Fruit fly (Drosophila melanogaster) whole organism, embryonic: ENCODE measurements around the gene Syx5.

ENCODE experiments used
- Adf1 ChIP-seq: fragments of 200-800 bp; sonication (Bioruptor generic); IDR thresholded peaks from 2 replicates; pipeline ENCODE4 v1.3.6; 2022; ENCODE audit warnings: missing biosample characterization, missing genetic modification characterization
- Bteb2 ChIP-seq: fragments of 200-800 bp; sonication (Bioruptor generic); optimal IDR thresholded peaks from 2 replicates; lab custom pipeline; 2016; ENCODE audit warnings: missing biosample characterization, missing genetic modification characterization
- CG10366 ChIP-seq: fragments of 200-800 bp; sonication (Bioruptor generic); IDR thresholded peaks from 2 replicates; pipeline ENCODE4 v1.3.6; 2022; ENCODE audit warnings: missing biosample characterization, missing genetic modification characterization
- CG11696 ChIP-seq: fragments of 200-800 bp; sonication (Bioruptor generic); IDR thresholded peaks from 2 replicates; pipeline ENCODE4 v1.3.6; 2022; ENCODE audit warnings: missing biosample characterization, missing genetic modification characterization
- CG12942 ChIP-seq: fragments of 200-800 bp; sonication (Bioruptor generic); optimal IDR thresholded peaks from 3 replicates; lab custom pipeline; 2016; ENCODE audit warnings: missing biosample characterization, missing genetic modification characterization
- CG14965 ChIP-seq: fragments of 200-800 bp; sonication (Bioruptor generic); optimal IDR thresholded peaks from 2 replicates; lab custom pipeline; 2016; ENCODE audit warnings: missing biosample characterization, missing genetic modification characterization, borderline replicate concordance
- CG17568 ChIP-seq: fragments of 200-800 bp; sonication (Bioruptor generic); optimal IDR thresholded peaks from 2 replicates; lab custom pipeline; 2018; ENCODE audit warnings: missing biosample characterization, mild to moderate bottlenecking, missing genetic modification characterization, moderate library complexity
- CG17912 ChIP-seq: fragments of 200-800 bp; sonication (Bioruptor generic); optimal IDR thresholded peaks from 2 replicates; lab custom pipeline; 2018; ENCODE audit warnings: missing biosample characterization, mild to moderate bottlenecking, missing genetic modification characterization
- CG30020 ChIP-seq: fragments of 200-800 bp; optimal IDR thresholded peaks from 2 replicates; lab custom pipeline; 2019; ENCODE audit warnings: missing biosample characterization, mild to moderate bottlenecking, missing genetic modification characterization, moderate library complexity
- CG33557 ChIP-seq: fragments of 200-800 bp; sonication (Bioruptor generic); optimal IDR thresholded peaks from 2 replicates; lab custom pipeline; 2019; ENCODE audit warnings: missing biosample characterization, mild to moderate bottlenecking, missing genetic modification characterization, moderate library complexity
- CG5953 ChIP-seq: fragments of 200-800 bp; sonication (Bioruptor generic); IDR thresholded peaks from 2 replicates; pipeline ENCODE4 v1.3.6; 2022; ENCODE audit warnings: missing biosample characterization, missing genetic modification characterization
- CG6175 ChIP-seq: fragments of 200-800 bp; sonication (Bioruptor generic); IDR thresholded peaks from 3 replicates; pipeline ENCODE4 v1.3.6; 2022; ENCODE audit warnings: missing biosample characterization, missing genetic modification characterization
- CG6813 ChIP-seq: fragments of 200-800 bp; sonication (Bioruptor generic); optimal IDR thresholded peaks from 2 replicates; lab custom pipeline; 2017; ENCODE audit warnings: missing biosample characterization, missing genetic modification characterization, mild to moderate bottlenecking, moderate library complexity, missing genetic modification reagents
- CG7745 ChIP-seq: fragments of 200-800 bp; sonication (Bioruptor generic); optimal IDR thresholded peaks from 2 replicates; lab custom pipeline; 2018; ENCODE audit warnings: missing biosample characterization, mild to moderate bottlenecking, missing genetic modification characterization, moderate library complexity
- Chrac-16 ChIP-seq: fragments of 200-800 bp; sonication (Bioruptor generic); optimal IDR thresholded peaks from 3 replicates; lab custom pipeline; 2016; ENCODE audit warnings: missing biosample characterization, missing genetic modification characterization
- CkIIα-i1 ChIP-seq: fragments of 200-800 bp; sonication (Bioruptor generic); IDR thresholded peaks from 2 replicates; pipeline ENCODE4 v1.3.6; 2022; ENCODE audit warnings: missing biosample characterization, missing genetic modification characterization
- D ChIP-seq, 2 experiments: fragments of 200-800 bp in 1 of 2; fragments of >200 bp in 1 of 2; sonication (Bioruptor generic) in 1 of 2; optimal IDR thresholded peaks; 2 replicates in 1 of 2; 3 replicates in 1 of 2; lab custom pipeline; 2017; ENCODE audit warnings: mild to moderate bottlenecking in 1 of 2, missing biosample characterization in 1 of 2, missing genetic modification characterization in 1 of 2, missing genetic modification reagents in 1 of 2
- Dll ChIP-seq: fragments of 200-800 bp; sonication (Bioruptor generic); IDR thresholded peaks from 4 replicates; pipeline ENCODE4 v1.3.6; 2022; ENCODE audit warnings: missing biosample characterization, missing genetic modification characterization; ENCODE audit not compliant: partially characterized antibody
- Doc3 ChIP-seq: fragments of 200-800 bp; sonication (Bioruptor generic); IDR thresholded peaks from 3 replicates; pipeline ENCODE4 v1.3.6; 2022; ENCODE audit warnings: missing biosample characterization, missing genetic modification characterization; ENCODE audit not compliant: partially characterized antibody
- Dp ChIP-seq: fragments of 200-800 bp; sonication (Bioruptor generic); optimal IDR thresholded peaks from 2 replicates; lab custom pipeline; 2018; ENCODE audit warnings: missing biosample characterization, mild to moderate bottlenecking, missing genetic modification characterization, moderate library complexity
- Eip74EF ChIP-seq, 2 experiments: fragments of 200-800 bp in 1 of 2; fragments of >200 bp in 1 of 2; sonication (Bioruptor generic) in 1 of 2; optimal IDR thresholded peaks; 2 replicates each; lab custom pipeline; 2017 to 2019; ENCODE audit warnings: missing biosample characterization in 2 of 2, missing genetic modification characterization in 2 of 2, mild to moderate bottlenecking in 1 of 2, moderate library complexity in 1 of 2
- Ets97D ChIP-seq: fragments of 200-800 bp; sonication (Bioruptor generic); optimal IDR thresholded peaks from 3 replicates; lab custom pipeline; 2016; ENCODE audit warnings: missing biosample characterization, missing genetic modification characterization
- HLHmδ ChIP-seq: fragments of 200-800 bp; sonication (Bioruptor generic); optimal IDR thresholded peaks from 2 replicates; lab custom pipeline; 2018; ENCODE audit warnings: missing biosample characterization, mild to moderate bottlenecking, missing genetic modification characterization, moderate library complexity
- Hsf ChIP-seq: fragments of 200-800 bp; sonication (Bioruptor generic); optimal IDR thresholded peaks from 3 replicates; lab custom pipeline; 2016; ENCODE audit warnings: missing biosample characterization, missing genetic modification characterization
- NFAT ChIP-seq: fragments of 200-800 bp; sonication (Bioruptor generic); IDR thresholded peaks from 2 replicates; pipeline ENCODE4 v1.3.6; 2022; ENCODE audit warnings: missing biosample characterization, missing genetic modification characterization
- Nf-YC ChIP-seq: fragments of 200-800 bp; optimal IDR thresholded peaks from 3 replicates; lab custom pipeline; 2019; ENCODE audit warnings: missing biosample characterization, mild to moderate bottlenecking, missing genetic modification characterization, moderate library complexity
- Oli ChIP-seq: fragments of 200-800 bp; sonication (Bioruptor generic); optimal IDR thresholded peaks from 2 replicates; lab custom pipeline; 2018; ENCODE audit warnings: missing biosample characterization, mild to moderate bottlenecking, missing genetic modification characterization, moderate library complexity
- Opbp ChIP-seq: fragments of 200-800 bp; sonication (Bioruptor generic); IDR thresholded peaks from 3 replicates; pipeline ENCODE4 v1.3.6; 2022; ENCODE audit warnings: missing biosample characterization, missing genetic modification characterization; ENCODE audit not compliant: partially characterized antibody
- PHDP ChIP-seq: fragments of 200-800 bp; sonication (Bioruptor generic); optimal IDR thresholded peaks from 3 replicates; lab custom pipeline; 2018; ENCODE audit warnings: missing biosample characterization, mild to moderate bottlenecking, missing genetic modification characterization, moderate library complexity
- Sin3A ChIP-seq: fragments of >200 bp; optimal IDR thresholded peaks from 2 replicates; lab custom pipeline; 2018
- TFAM ChIP-seq: fragments of 200-800 bp; sonication (Bioruptor generic); optimal IDR thresholded peaks from 2 replicates; lab custom pipeline; 2017; ENCODE audit warnings: missing biosample characterization, missing genetic modification characterization, inconsistent platforms
- YL-1 ChIP-seq: fragments of 200-800 bp; sonication (Bioruptor generic); optimal IDR thresholded peaks from 3 replicates; lab custom pipeline; 2017; ENCODE audit warnings: missing biosample characterization, mild to moderate bottlenecking, missing genetic modification characterization
- cas ChIP-seq: fragments of 200-800 bp; sonication (Bioruptor generic); IDR thresholded peaks from 2 replicates; pipeline ENCODE4 v1.3.6; 2022; ENCODE audit warnings: missing biosample characterization, missing genetic modification characterization
- chn ChIP-seq: fragments of 200-800 bp; sonication (Bioruptor generic); optimal IDR thresholded peaks from 2 replicates; lab custom pipeline; 2016; ENCODE audit warnings: missing biosample characterization, missing genetic modification characterization
- dimm ChIP-seq: fragments of 200-800 bp; sonication (Bioruptor generic); IDR thresholded peaks from 2 replicates; pipeline ENCODE4 v1.3.6; 2022; ENCODE audit warnings: missing biosample characterization, missing genetic modification characterization
- en ChIP-seq: fragments of 200-800 bp; sonication (Bioruptor generic); optimal IDR thresholded peaks from 2 replicates; lab custom pipeline; 2016; ENCODE audit warnings: missing biosample characterization, missing genetic modification characterization
- eve ChIP-seq, 2 experiments: fragments of >200 bp; optimal IDR thresholded peaks; 2 replicates each; lab custom pipeline; 2017; ENCODE audit warnings: missing biosample characterization in 2 of 2, missing genetic modification characterization in 2 of 2
- fd96Cb ChIP-seq: fragments of 200-800 bp; sonication (Bioruptor generic); optimal IDR thresholded peaks from 2 replicates; lab custom pipeline; 2018; ENCODE audit warnings: missing biosample characterization, mild to moderate bottlenecking, missing genetic modification characterization, moderate library complexity
- fru ChIP-seq: fragments of >200 bp; optimal IDR thresholded peaks from 2 replicates; lab custom pipeline; 2017
- gcm ChIP-seq: fragments of 200-800 bp; sonication (Bioruptor generic); optimal IDR thresholded peaks from 2 replicates; lab custom pipeline; 2019; ENCODE audit warnings: missing biosample characterization, mild to moderate bottlenecking, missing genetic modification characterization, moderate library complexity
- gro ChIP-seq: fragments of 200-800 bp; sonication (Bioruptor generic); optimal IDR thresholded peaks from 2 replicates; lab custom pipeline; 2016; ENCODE audit warnings: missing biosample characterization, missing genetic modification characterization
- kah ChIP-seq: fragments of 200-800 bp; sonication (Bioruptor generic); optimal IDR thresholded peaks from 2 replicates; lab custom pipeline; 2018; ENCODE audit warnings: missing biosample characterization, mild to moderate bottlenecking, missing genetic modification characterization
- kay ChIP-seq: fragments of 200-800 bp; sonication (Bioruptor generic); optimal IDR thresholded peaks from 2 replicates; lab custom pipeline; 2016; ENCODE audit warnings: missing biosample characterization, missing genetic modification characterization
- lbe ChIP-seq: fragments of 200-800 bp; sonication (Bioruptor generic); optimal IDR thresholded peaks from 2 replicates; lab custom pipeline; 2016; ENCODE audit warnings: missing biosample characterization, mild to moderate bottlenecking, missing genetic modification characterization
- maf-S ChIP-seq: fragments of 200-800 bp; sonication (Bioruptor generic); optimal IDR thresholded peaks from 2 replicates; lab custom pipeline; 2016; ENCODE audit warnings: missing biosample characterization, missing genetic modification characterization
- odd ChIP-seq: fragments of 200-800 bp; sonication (Bioruptor generic); optimal IDR thresholded peaks from 2 replicates; lab custom pipeline; 2017; ENCODE audit warnings: missing biosample characterization, mild to moderate bottlenecking, missing genetic modification characterization
- onecut ChIP-seq: fragments of 200-800 bp; sonication (Bioruptor generic); IDR thresholded peaks from 2 replicates; pipeline ENCODE4 v1.3.6; 2022; ENCODE audit warnings: missing biosample characterization, missing genetic modification characterization
- row ChIP-seq: fragments of 200-800 bp; sonication (Bioruptor generic); IDR thresholded peaks from 3 replicates; pipeline ENCODE4 v1.3.6; 2022; ENCODE audit warnings: missing biosample characterization, missing genetic modification characterization
- sim ChIP-seq: fragments of 200-800 bp; sonication (Bioruptor generic); IDR thresholded peaks from 2 replicates; pipeline ENCODE4 v1.3.6; 2022; ENCODE audit warnings: missing biosample characterization, missing genetic modification characterization
- slou ChIP-seq: fragments of 200-800 bp; sonication (Bioruptor generic); optimal IDR thresholded peaks from 3 replicates; lab custom pipeline; 2016; ENCODE audit warnings: missing biosample characterization, missing genetic modification characterization

Syx5 gene

dm6 chr2L:16350160-16350633, 43.1 kb downstream of the Syx5 start (continued):
- TF ChIP-seq Sin3A (lab: Kevin White, UChicago): no peak
- TF ChIP-seq CG7745 (tag; lab: Kevin White, UChicago): no peak
- TF ChIP-seq slou (GFP tag; lab: Kevin White, UChicago): peak; percentile 74
- TF ChIP-seq dimm (GFP tag; lab: Robert Waterston, UW): no peak
- TF ChIP-seq eve (GFP tag; optimal IDR thresholded peaks at IDR 0.05; lab: Kevin White, UChicago): no peak
- peak; percentile 27 for TF ChIP-seq Bteb2 (GFP tag; lab: Kevin White, UChicago)
- TF ChIP-seq CG17912 (GFP tag; lab: Kevin White, UChicago): peak; percentile 43
- TF ChIP-seq odd (GFP tag; lab: Kevin White, UChicago): no peak
- TF ChIP-seq Nf-YC (tag; lab: Kevin White, UChicago): no peak
- TF ChIP-seq sim (GFP tag; lab: Robert Waterston, UW): no peak
- peak; percentile 85 for TF ChIP-seq NFAT (GFP tag; lab: Robert Waterston, UW)
- TF ChIP-seq Doc3 (GFP tag; lab: Robert Waterston, UW): 0 out of 3 replicates have a peak, but pooled peaks have one; percentile 37
- peak; percentile 41; the same call in 1 of the 2 replicates for TF ChIP-seq onecut (GFP tag; lab: Robert Waterston, UW)
- TF ChIP-seq fru (lab: Kevin White, UChicago): no peak
- TF ChIP-seq YL-1 (GFP tag; lab: Kevin White, UChicago): peak; percentile 78
- peak; percentile 39 for TF ChIP-seq kah (GFP tag; lab: Kevin White, UChicago)
- no peak for TF ChIP-seq cas (GFP tag; lab: Robert Waterston, UW)
- peak; percentile 67 for TF ChIP-seq Chrac-16
- TF ChIP-seq maf-S (GFP tag; lab: Kevin White, UChicago): peak; percentile 57
- peak; percentile 95 for TF ChIP-seq CG14965 (GFP tag; lab: Kevin White, UChicago)
- no peak for TF ChIP-seq en
- TF ChIP-seq Dp: no peak
- peak; percentile 56 for TF ChIP-seq CG6813
- no peak for TF ChIP-seq gcm (GFP tag; lab: Kevin White, UChicago)
- peak; percentile 88 for TF ChIP-seq row (GFP tag; lab: Robert Waterston, UW)
- TF ChIP-seq CG10366 (GFP tag; lab: Robert Waterston, UW): peak; percentile 72
- TF ChIP-seq Eip74EF (GFP tag; optimal IDR thresholded peaks at IDR 0.05; lab: Kevin White, UChicago): no peak
- peak; percentile 68 for TF ChIP-seq Oli
- no peak for TF ChIP-seq CG17568 (GFP tag; lab: Kevin White, UChicago)
- peak; percentile 65 for TF ChIP-seq CG12942 (GFP tag; lab: Kevin White, UChicago)
- TF ChIP-seq CG30020: peak; percentile 42
- TF ChIP-seq Dll (GFP tag; lab: Robert Waterston, UW): peak; percentile 70; the same call in 3 of the 4 replicates
- TF ChIP-seq CG5953 (GFP tag; lab: Robert Waterston, UW): no peak
- TF ChIP-seq fd96Cb: peak; percentile 45
- TF ChIP-seq D (optimal IDR thresholded peaks at IDR 0.05; lab: Kevin White, UChicago): no peak
- peak; percentile 50 for TF ChIP-seq D (GFP tag; optimal IDR thresholded peaks at IDR 0.05; lab: Kevin White, UChicago)
- TF ChIP-seq kay (GFP tag; lab: Kevin White, UChicago): no peak
- peak; percentile 35; the same call in 1 of the 2 replicates for TF ChIP-seq Adf1 (GFP tag; lab: Robert Waterston, UW)
- TF ChIP-seq TFAM (GFP tag; lab: Kevin White, UChicago): no peak
- TF ChIP-seq CG33557 (GFP tag; lab: Kevin White, UChicago): peak; percentile 33
- 0 out of 2 replicates have a peak, but pooled peaks have one; percentile 26 for TF ChIP-seq CG11696 (GFP tag; lab: Robert Waterston, UW)
- peak; percentile 75 for TF ChIP-seq CG6175 (GFP tag; lab: Robert Waterston, UW)
- TF ChIP-seq Hsf: peak; percentile 54
- TF ChIP-seq gro (GFP tag; lab: Kevin White, UChicago): no peak
- TF ChIP-seq HLHmδ (GFP tag; lab: Kevin White, UChicago): peak; percentile 7
- TF ChIP-seq CkIIα-i1 (GFP tag; lab: Robert Waterston, UW): no peak
- no peak for TF ChIP-seq PHDP (tag; lab: Kevin White, UChicago)
- TF ChIP-seq Ets97D: peak; percentile 44
- peak; percentile 76 for TF ChIP-seq Opbp (GFP tag; lab: Robert Waterston, UW)
- peak; percentile 60 for TF ChIP-seq lbe (GFP tag; lab: Kevin White, UChicago)
- TF ChIP-seq chn: peak; percentile 75
